Worm (Caenorhabditis elegans) whole organism, L4 larva: Measurements from ENCODE around the gene srbc-42.

Source experiments
- F10B5.3 ChIP-seq: sonication (generic microtip); optimal IDR thresholded peaks from 2 replicates; lab custom pipeline; 2016; ENCODE audit warnings: mild to moderate bottlenecking, missing genetic modification characterization, missing compliant biosample characterization
- F49E8.2 ChIP-seq: sonication (generic microtip); optimal IDR thresholded peaks from 2 replicates; lab custom pipeline; 2016; ENCODE audit warnings: missing compliant biosample characterization, mild to moderate bottlenecking, missing genetic modification characterization, borderline replicate concordance
- T20F7.1 ChIP-seq: fragments of 200-800 bp; sonication (Bioruptor generic); optimal IDR thresholded peaks from 2 replicates; lab custom pipeline; 2018; ENCODE audit warnings: mild to moderate bottlenecking, missing genetic modification characterization, missing compliant biosample characterization
- Y75B8A.6 ChIP-seq: fragments of 200-800 bp; sonication (Bioruptor generic); IDR thresholded peaks from 2 replicates; pipeline ENCODE4 v1.3.6; 2022; ENCODE audit warnings: missing genetic modification reagents, missing genetic modification characterization, missing compliant biosample characterization
- aha-1 ChIP-seq: fragments of 150-350 bp; peaks from one replicate; lab custom pipeline; 2014; ENCODE audit warnings: missing biosample characterization, missing genetic modification characterization
- ama-1 ChIP-seq: fragments of 150-350 bp; optimal IDR thresholded peaks from 2 replicates; lab custom pipeline; 2014; ENCODE audit warnings: inconsistent platforms, mixed read lengths
- daf-16 ChIP-seq, 3 experiments: sonication (generic microtip); optimal IDR thresholded peaks; 2 replicates each; lab custom pipeline; 2016 to 2017; ENCODE audit warnings: missing genetic modification characterization in 3 of 3, missing genetic modification reagents in 3 of 3, mild to moderate bottlenecking in 2 of 3, missing compliant biosample characterization in 2 of 3, missing biosample characterization in 1 of 3, moderate library complexity in 1 of 3
- dmd-8 ChIP-seq: fragments of 200-800 bp; sonication (Bioruptor generic); IDR thresholded peaks from 2 replicates; pipeline ENCODE4 v1.3.6; 2022; ENCODE audit warnings: missing genetic modification characterization, missing compliant biosample characterization
- dmd-9 ChIP-seq: fragments of 200-800 bp; sonication (Bioruptor generic); IDR thresholded peaks from 2 replicates; pipeline ENCODE4 v1.3.6; 2022; ENCODE audit warnings: missing genetic modification reagents, missing genetic modification characterization, missing compliant biosample characterization
- duxl-1 ChIP-seq: sonication (generic microtip); optimal IDR thresholded peaks from 2 replicates; lab custom pipeline; 2016; ENCODE audit warnings: mild to moderate bottlenecking, missing genetic modification characterization, moderate library complexity, missing compliant biosample characterization; ENCODE audit not compliant: poor library complexity
- hlh-11 ChIP-seq: fragments of 200-800 bp; sonication (Bioruptor generic); optimal IDR thresholded peaks from 2 replicates; lab custom pipeline; 2018; ENCODE audit warnings: mild to moderate bottlenecking, missing genetic modification characterization, missing compliant biosample characterization
- hmg-1.1 ChIP-seq: fragments of 200-800 bp; sonication (Bioruptor generic); IDR thresholded peaks from 2 replicates; pipeline ENCODE4 v1.3.6; 2022; ENCODE audit warnings: missing genetic modification reagents, missing genetic modification characterization, missing compliant biosample characterization
- lin-13 ChIP-seq: fragments of 150-350 bp; optimal IDR thresholded peaks from 2 replicates; lab custom pipeline; 2014; ENCODE audit warnings: missing biosample characterization, missing genetic modification reagents, missing genetic modification characterization
- lin-29 ChIP-seq: fragments of 200-800 bp; sonication (Bioruptor generic); IDR thresholded peaks from 2 replicates; pipeline ENCODE4 v1.3.6; 2022; ENCODE audit warnings: missing genetic modification reagents, missing genetic modification characterization, missing compliant biosample characterization
- lin-38 ChIP-seq: fragments of 200-800 bp; sonication (Bioruptor generic); IDR thresholded peaks from 2 replicates; pipeline ENCODE4 v1.3.6; 2022; ENCODE audit warnings: missing genetic modification reagents, missing genetic modification characterization, missing compliant biosample characterization
- mdl-1 ChIP-seq, 2 experiments: fragments of 150-350 bp in 1 of 2; sonication (generic microtip) in 1 of 2; optimal IDR thresholded peaks; 2 replicates each; lab custom pipeline; 2014 to 2017; ENCODE audit warnings: missing biosample characterization in 2 of 2, missing genetic modification characterization in 2 of 2
- mdt-29 ChIP-seq: fragments of 200-800 bp; sonication (Bioruptor generic); IDR thresholded peaks from 2 replicates; pipeline ENCODE4 v1.3.6; 2022; ENCODE audit warnings: missing genetic modification reagents, missing genetic modification characterization, missing compliant biosample characterization
- mep-1 ChIP-seq: fragments of 150-350 bp; sonication (generic microtip); optimal IDR thresholded peaks from 3 replicates; lab custom pipeline; 2014; ENCODE audit warnings: missing biosample characterization, missing genetic modification characterization
- mes-2 ChIP-seq: sonication (generic microtip); optimal IDR thresholded peaks from 2 replicates; lab custom pipeline; 2016; ENCODE audit warnings: missing genotype, mild to moderate bottlenecking, missing genetic modification characterization, missing compliant biosample characterization; ENCODE audit not compliant: poor library complexity, severe bottlenecking
- nhr-10 ChIP-seq: fragments of 150-350 bp; optimal IDR thresholded peaks from 2 replicates; lab custom pipeline; 2014; ENCODE audit warnings: missing biosample characterization, missing genetic modification characterization
- nhr-102 ChIP-seq: sonication (generic microtip); optimal IDR thresholded peaks from 2 replicates; lab custom pipeline; 2016; ENCODE audit warnings: mild to moderate bottlenecking, missing genetic modification characterization, moderate library complexity, missing compliant biosample characterization
- nhr-25 ChIP-seq: sonication (generic microtip); optimal IDR thresholded peaks from 2 replicates; lab custom pipeline; 2017; ENCODE audit warnings: missing genetic modification characterization, mild to moderate bottlenecking, missing compliant biosample characterization, antibody characterized with exemption, moderate library complexity, borderline replicate concordance; ENCODE audit not compliant: insufficient read depth
- nhr-28 ChIP-seq: fragments of 150-350 bp; optimal IDR thresholded peaks from 2 replicates; lab custom pipeline; 2014; ENCODE audit warnings: missing biosample characterization, missing genetic modification characterization
- nhr-6 ChIP-seq: fragments of 150-350 bp; optimal IDR thresholded peaks from 2 replicates; lab custom pipeline; 2014; ENCODE audit warnings: missing biosample characterization, missing genetic modification characterization
- pha-4 ChIP-seq, 2 experiments: fragments of 150-350 bp in 1 of 2; fragments of 200-800 bp in 1 of 2; sonication (Bioruptor generic) in 1 of 2; IDR thresholded peaks in 1 of 2; optimal IDR thresholded peaks in 1 of 2; 2 replicates each; pipeline versions ENCODE4 v1.3.6 to Lab custom; 2014 to 2022; ENCODE audit warnings: missing genetic modification characterization in 2 of 2, missing genetic modification reagents in 2 of 2, missing biosample characterization in 1 of 2, missing compliant biosample characterization in 1 of 2
- pqm-1 ChIP-seq: sonication (generic microtip); optimal IDR thresholded peaks from 2 replicates; lab custom pipeline; 2017; ENCODE audit warnings: missing biosample characterization, missing genetic modification characterization
- saeg-2 ChIP-seq: fragments of 200-800 bp; sonication (Bioruptor generic); IDR thresholded peaks from 2 replicates; pipeline ENCODE4 v1.3.6; 2022; ENCODE audit warnings: missing genetic modification reagents, missing genetic modification characterization, missing compliant biosample characterization
- skn-1 ChIP-seq: fragments of 150-350 bp; optimal IDR thresholded peaks from 2 replicates; lab custom pipeline; 2014; ENCODE audit warnings: missing biosample characterization, missing genetic modification characterization
- snpc-1.2 ChIP-seq: fragments of 200-800 bp; sonication (Bioruptor generic); IDR thresholded peaks from 2 replicates; pipeline ENCODE4 v1.3.6; 2022; ENCODE audit warnings: missing genetic modification reagents, missing genetic modification characterization, missing compliant biosample characterization
- snpc-4 ChIP-seq: fragments of 150-350 bp; optimal IDR thresholded peaks from 2 replicates; lab custom pipeline; 2014; ENCODE audit warnings: missing biosample characterization, missing genetic modification characterization
- unc-130 ChIP-seq: sonication (generic microtip); optimal IDR thresholded peaks from 2 replicates; lab custom pipeline; 2016; ENCODE audit warnings: missing genetic modification reagents, missing genetic modification characterization, missing compliant biosample characterization
- unc-39 ChIP-seq: sonication (generic microtip); optimal IDR thresholded peaks from 2 replicates; lab custom pipeline; 2017; ENCODE audit warnings: missing biosample characterization, missing genetic modification characterization
- vab-7 ChIP-seq: fragments of 200-800 bp; sonication (Bioruptor generic); IDR thresholded peaks from 2 replicates; pipeline ENCODE4 v1.3.6; 2022; ENCODE audit warnings: missing genetic modification reagents, missing genetic modification characterization, missing compliant biosample characterization
- zag-1 ChIP-seq: fragments of 150-350 bp; optimal IDR thresholded peaks from 2 replicates; lab custom pipeline; 2014; ENCODE audit warnings: missing biosample characterization, missing genetic modification characterization
- zfp-2 ChIP-seq: sonication (generic microtip); optimal IDR thresholded peaks from 2 replicates; lab custom pipeline; 2016; ENCODE audit warnings: mild to moderate bottlenecking, missing genetic modification characterization, missing compliant biosample characterization

The srbc-42 gene

ce11 chrV:2153274-2153673, 37.7 kb downstream of the srbc-42 start, which contains the start of gene srbc-23:
Gene srbc-23 (plus strand): TSS chrV:2153574.
- TF ChIP-seq F49E8.2 (tag; lab: Kevin White, UChicago), result no peak
- TF ChIP-seq zag-1 (tag; lab: Kevin White, UChicago), result no peak
- no peak for TF ChIP-seq hmg-1.1 (GFP tag; lab: Robert Waterston, UW)
- TF ChIP-seq, all 104 proteins: peak for 0

ce11 chrV:2151458-2151857, 39.6 kb downstream of the srbc-42 start, which contains the start of gene srbc-24:
Gene srbc-24 (plus strand): TSS chrV:2151758.
- TF ChIP-seq mdt-29 (GFP tag; lab: Robert Waterston, UW) (no peak), duxl-1 (no peak), hlh-11 (no peak), F10B5.3 (tag; lab: Kevin White, UChicago) (no peak), snpc-1.2 (GFP tag; lab: Robert Waterston, UW) (no peak), Y75B8A.6 (GFP tag; lab: Robert Waterston, UW) (no peak), mep-1 (tag; lab: Kevin White, UChicago) (no peak), hmg-1.1 (GFP tag; lab: Robert Waterston, UW) (no peak), skn-1 (no peak), T20F7.1 (GFP tag; lab: Kevin White, UChicago) (no peak), daf-16 (GFP tag; optimal IDR thresholded peaks at IDR 0.05; lab: Kevin White, UChicago) (no peak), daf-16 (tag; optimal IDR thresholded peaks at IDR 0.05; lab: Kevin White, UChicago) (no peak)

- TF ChIP-seq daf-16 (GFP tag; optimal IDR thresholded peaks at IDR 0.05; lab: Kevin White, UChicago) (no peak), daf-16 (tag; optimal IDR thresholded peaks at IDR 0.05; lab: Kevin White, UChicago) (no peak), dmd-8 (GFP tag; lab: Robert Waterston, UW) (no peak), lin-38 (GFP tag; lab: Robert Waterston, UW) (no peak)
Observed at ce11 chrV:2150876-2151275, 40.1 kb downstream of the srbc-42 start, which contains the start of gene C45H4.13. Gene C45H4.13 (minus strand): TSS chrV:2150976.

- no peak for TF ChIP-seq zag-1 (tag; lab: Kevin White, UChicago)
- TF ChIP-seq vab-7, result no peak
- TF ChIP-seq dmd-9 (GFP tag; lab: Robert Waterston, UW), result no peak
- TF ChIP-seq pha-4 (GFP tag; IDR thresholded peaks at IDR 0.05; lab: Robert Waterston, UW), result no peak
- no peak for TF ChIP-seq pha-4 (tag; optimal IDR thresholded peaks at IDR 0.05; lab: Kevin White, UChicago)
- TF ChIP-seq nhr-28 (tag; lab: Kevin White, UChicago), result no peak
- no peak for TF ChIP-seq pqm-1 (tag; lab: Kevin White, UChicago)
- TF ChIP-seq dmd-8 (GFP tag; lab: Robert Waterston, UW), result no peak
- no peak for TF ChIP-seq aha-1 (tag; lab: Kevin White, UChicago)
- TF ChIP-seq lin-13 (GFP tag; lab: Kevin White, UChicago), result no peak
Observed at ce11 chrV:2149432-2149831, 41.6 kb downstream of the srbc-42 start, which contains the start of gene C45H4.21. Gene C45H4.21 (minus strand): TSS chrV:2149532.

ce11 chrV:2146795-2147194, 44.2 kb downstream of the srbc-42 start, which contains the start of gene srbc-20:
Gene srbc-20 (plus strand): TSS chrV:2147095.
- no peak for TF ChIP-seq zag-1 (tag; lab: Kevin White, UChicago)
- TF ChIP-seq saeg-2 (GFP tag; lab: Robert Waterston, UW), result no peak
- TF ChIP-seq lin-13 (GFP tag; lab: Kevin White, UChicago), result no peak
- no peak for TF ChIP-seq daf-16 (GFP tag; optimal IDR thresholded peaks at IDR 0.05; lab: Kevin White, UChicago)
- TF ChIP-seq daf-16 (tag; optimal IDR thresholded peaks at IDR 0.05; lab: Kevin White, UChicago), result no peak

ce11 chrV:2146044-2146443, 45.0 kb downstream of the srbc-42 start, which contains the start of gene str-52:
Gene str-52 (minus strand): TSS chrV:2146144.
- TF ChIP-seq unc-39 (tag; lab: Kevin White, UChicago) (no peak), nhr-10 (tag; lab: Kevin White, UChicago) (no peak), nhr-102 (tag; lab: Kevin White, UChicago) (no peak), zfp-2 (tag; lab: Kevin White, UChicago) (no peak), snpc-4 (tag; lab: Kevin White, UChicago) (no peak), mes-2 (tag; lab: Kevin White, UChicago) (no peak), mep-1 (tag; lab: Kevin White, UChicago) (no peak), nhr-25 (no peak), T20F7.1 (GFP tag; lab: Kevin White, UChicago) (no peak), lin-29 (no peak), daf-16 (GFP tag; optimal IDR thresholded peaks at IDR 0.05; lab: Kevin White, UChicago) (no peak), daf-16 (tag; optimal IDR thresholded peaks at IDR 0.05; lab: Kevin White, UChicago) (no peak), pqm-1 (tag; lab: Kevin White, UChicago) (no peak), ama-1 (no peak), unc-130 (GFP tag; lab: Kevin White, UChicago) (no peak), nhr-6 (tag; lab: Kevin White, UChicago) (no peak), mdl-1 (tag; optimal IDR thresholded peaks at IDR 0.05; lab: Kevin White, UChicago) (no peak)
- TF ChIP-seq, all 104 proteins: peak for 0
